Worm (Caenorhabditis elegans): ENCODE results near the gene twk-48.

- no peak for TF ChIP-seq pha-4 (tag; optimal IDR thresholded peaks at IDR 0.05)
- no peak for TF ChIP-seq unc-62 (GFP tag; optimal IDR thresholded peaks at IDR 0.05)
- TF ChIP-seq nhr-28 (tag; optimal IDR thresholded peaks at IDR 0.05), result no peak
- TF ChIP-seq lsy-2 (tag; optimal IDR thresholded peaks at IDR 0.05), result no peak
- TF ChIP-seq snpc-4 (tag; optimal IDR thresholded peaks at IDR 0.05), result no peak
Measured at ce11 chrIII:9834888-9835287, 25.6 kb upstream of the twk-48 start, which contains the start of gene K11H3.8.
